Worm (Caenorhabditis elegans) whole organism, young adult: ENCODE data around the gene F55F3.4.

Experiments used
- C06A6.2 ChIP-seq: fragments of 200-800 bp; sonication (Bioruptor generic); conservative IDR thresholded peaks from 2 replicates; pipeline ENCODE4 v1.3.6; 2022; ENCODE audit warnings: missing genetic modification characterization, missing compliant biosample characterization
- C17E4.6 ChIP-seq: fragments of 200-800 bp; sonication (Bioruptor generic); IDR thresholded peaks from 2 replicates; pipeline ENCODE4 v1.3.6; 2022; ENCODE audit warnings: missing genetic modification reagents, missing genetic modification characterization, missing compliant biosample characterization
- F23B12.7 ChIP-seq: sonication (generic microtip); optimal IDR thresholded peaks from 2 replicates; lab custom pipeline; 2017; ENCODE audit warnings: missing genetic modification characterization, mild to moderate bottlenecking, missing compliant biosample characterization, antibody characterized with exemption, moderate library complexity; ENCODE audit not compliant: insufficient read depth
- F33H1.4 ChIP-seq: fragments of 200-800 bp; sonication (Bioruptor generic); IDR thresholded peaks from 2 replicates; pipeline ENCODE4 v1.3.6; 2022; ENCODE audit warnings: missing genetic modification reagents, missing genetic modification characterization, missing compliant biosample characterization
- F39B2.1 ChIP-seq: fragments of 200-800 bp; sonication (Bioruptor generic); IDR thresholded peaks from 2 replicates; pipeline ENCODE4 v1.3.6; 2022; ENCODE audit warnings: missing genetic modification reagents, missing genetic modification characterization, missing compliant biosample characterization
- K11D2.4 ChIP-seq: fragments of 200-800 bp; sonication (Bioruptor generic); IDR thresholded peaks from 2 replicates; pipeline ENCODE4 v1.3.6; 2022; ENCODE audit warnings: missing genetic modification reagents, missing genetic modification characterization, missing compliant biosample characterization
- K12H6.12 ChIP-seq: fragments of 200-800 bp; sonication (Bioruptor generic); optimal IDR thresholded peaks from 2 replicates; lab custom pipeline; 2018; ENCODE audit warnings: mild to moderate bottlenecking, missing genetic modification characterization, missing compliant biosample characterization
- T26A5.8 ChIP-seq: sonication (generic microtip); optimal IDR thresholded peaks from 2 replicates; lab custom pipeline; 2016; ENCODE audit warnings: missing genetic modification characterization, missing compliant biosample characterization
- Y53G8AR.9 ChIP-seq: fragments of 200-800 bp; sonication (Bioruptor generic); conservative IDR thresholded peaks from 2 replicates; pipeline ENCODE4 v1.3.6; 2022; ENCODE audit warnings: missing genetic modification reagents, missing genetic modification characterization, missing compliant biosample characterization
- Y56A3A.18 ChIP-seq: fragments of 200-800 bp; sonication (Bioruptor generic); IDR thresholded peaks from 2 replicates; pipeline ENCODE4 v1.3.6; 2022; ENCODE audit warnings: missing genetic modification reagents, missing genetic modification characterization, missing compliant biosample characterization
- Y67H2A.10 ChIP-seq: fragments of 200-800 bp; sonication (Bioruptor generic); conservative IDR thresholded peaks from 2 replicates; pipeline ENCODE4 v1.3.6; 2022; ENCODE audit warnings: missing genetic modification reagents, missing genetic modification characterization, missing compliant biosample characterization
- ZK185.1 ChIP-seq: sonication (generic microtip); optimal IDR thresholded peaks from 2 replicates; lab custom pipeline; 2016; ENCODE audit warnings: mild to moderate bottlenecking, missing genetic modification characterization, missing compliant biosample characterization; ENCODE audit not compliant: poor library complexity, severe bottlenecking
- aptf-2 ChIP-seq: fragments of 200-800 bp; sonication (Bioruptor generic); conservative IDR thresholded peaks from 2 replicates; pipeline ENCODE4 v1.3.6; 2022; ENCODE audit warnings: missing genetic modification reagents, missing genetic modification characterization, missing compliant biosample characterization
- aptf-3 ChIP-seq: fragments of 200-800 bp; sonication (Bioruptor generic); IDR thresholded peaks from 2 replicates; pipeline ENCODE4 v1.3.6; 2022; ENCODE audit warnings: missing genetic modification characterization, missing compliant biosample characterization
- athp-1 ChIP-seq: sonication (generic microtip); optimal IDR thresholded peaks from 2 replicates; lab custom pipeline; 2017; ENCODE audit warnings: mild to moderate bottlenecking, missing genetic modification characterization, missing compliant biosample characterization
- attf-5 ChIP-seq: fragments of 200-800 bp; sonication (Bioruptor generic); optimal IDR thresholded peaks from 2 replicates; lab custom pipeline; 2018; ENCODE audit warnings: mild to moderate bottlenecking, missing genetic modification characterization, missing compliant biosample characterization
- cebp-1 ChIP-seq, 2 experiments: fragments of 200-800 bp in 1 of 2; sonication (Bioruptor generic) in 1 of 2; sonication (generic microtip) in 1 of 2; IDR thresholded peaks in 1 of 2; optimal IDR thresholded peaks in 1 of 2; 2 replicates each; pipeline versions ENCODE4 v1.3.6 to Lab custom; 2017 to 2022; ENCODE audit warnings: missing compliant biosample characterization in 2 of 2, missing genetic modification characterization in 2 of 2, mild to moderate bottlenecking in 1 of 2, missing genetic modification reagents in 1 of 2, moderate library complexity in 1 of 2
- ceh-58 ChIP-seq: fragments of 200-800 bp; sonication (Bioruptor generic); IDR thresholded peaks from 2 replicates; pipeline ENCODE4 v1.3.6; 2022; ENCODE audit warnings: missing genetic modification characterization, missing compliant biosample characterization
- ceh-91 ChIP-seq: fragments of 200-800 bp; sonication (Bioruptor generic); IDR thresholded peaks from 2 replicates; pipeline ENCODE4 v1.3.6; 2022; ENCODE audit warnings: missing genetic modification reagents, missing genetic modification characterization, missing compliant biosample characterization
- dox-1 ChIP-seq: fragments of 200-800 bp; sonication (Bioruptor generic); IDR thresholded peaks from 2 replicates; pipeline ENCODE4 v1.3.6; 2022; ENCODE audit warnings: missing genetic modification reagents, missing genetic modification characterization, missing compliant biosample characterization
- egrh-3 ChIP-seq: fragments of 200-800 bp; sonication (Bioruptor generic); IDR thresholded peaks from 2 replicates; pipeline ENCODE4 v1.3.6; 2022; ENCODE audit warnings: missing genetic modification reagents, missing genetic modification characterization, missing compliant biosample characterization
- hlh-12 ChIP-seq: sonication (generic microtip); optimal IDR thresholded peaks from 2 replicates; lab custom pipeline; 2016; ENCODE audit warnings: missing genetic modification characterization, missing compliant biosample characterization
- hmg-1.2 ChIP-seq: fragments of 200-800 bp; sonication (Bioruptor generic); IDR thresholded peaks from 2 replicates; pipeline ENCODE4 v1.3.6; 2022; ENCODE audit warnings: missing genetic modification reagents, missing genetic modification characterization, missing compliant biosample characterization
- hsf-1 ChIP-seq: fragments of 200-800 bp; sonication (Bioruptor generic); IDR thresholded peaks from 2 replicates; pipeline ENCODE4 v1.3.6; 2022; ENCODE audit warnings: missing genetic modification reagents, missing genetic modification characterization, missing compliant biosample characterization
- lin-54 ChIP-seq: fragments of 200-800 bp; sonication (Bioruptor generic); optimal IDR thresholded peaks from 2 replicates; lab custom pipeline; 2018; ENCODE audit warnings: mild to moderate bottlenecking, missing genetic modification characterization, missing compliant biosample characterization
- lir-1 ChIP-seq: fragments of 200-800 bp; sonication (Bioruptor generic); conservative IDR thresholded peaks from 2 replicates; pipeline ENCODE4 v1.3.6; 2022; ENCODE audit warnings: missing genetic modification reagents, missing genetic modification characterization, missing compliant biosample characterization
- lsl-1 ChIP-seq: fragments of 200-800 bp; sonication (Bioruptor generic); optimal IDR thresholded peaks from 2 replicates; lab custom pipeline; 2018; ENCODE audit warnings: mild to moderate bottlenecking, missing genetic modification characterization, moderate library complexity, missing compliant biosample characterization
- madf-6 ChIP-seq: fragments of 200-800 bp; sonication (Bioruptor generic); IDR thresholded peaks from 2 replicates; pipeline ENCODE4 v1.3.6; 2022; ENCODE audit warnings: missing genetic modification reagents, missing genetic modification characterization, missing compliant biosample characterization
- madf-8 ChIP-seq: fragments of 200-800 bp; sonication (Bioruptor generic); conservative IDR thresholded peaks from 2 replicates; pipeline ENCODE4 v1.3.6; 2022; ENCODE audit warnings: missing genetic modification reagents, missing genetic modification characterization, missing compliant biosample characterization
- mcd-1 ChIP-seq: fragments of 200-800 bp; sonication (Bioruptor generic); IDR thresholded peaks from 2 replicates; pipeline ENCODE4 v1.3.6; 2022; ENCODE audit warnings: missing genetic modification reagents, missing genetic modification characterization, missing compliant biosample characterization
- nfyb-1 ChIP-seq: fragments of 200-800 bp; sonication (Bioruptor generic); IDR thresholded peaks from 2 replicates; pipeline ENCODE4 v1.3.6; 2022; ENCODE audit warnings: missing genetic modification reagents, missing genetic modification characterization, missing compliant biosample characterization
- nhr-80 ChIP-seq: sonication (generic microtip); optimal IDR thresholded peaks from 2 replicates; lab custom pipeline; 2016; ENCODE audit warnings: missing genetic modification characterization, missing compliant biosample characterization
- sea-2 ChIP-seq: fragments of 200-800 bp; sonication (Bioruptor generic); IDR thresholded peaks from 2 replicates; pipeline ENCODE4 v1.3.6; 2022; ENCODE audit warnings: missing genetic modification characterization, missing compliant biosample characterization
- snpc-1.1 ChIP-seq: sonication (generic microtip); optimal IDR thresholded peaks from 2 replicates; lab custom pipeline; 2017; ENCODE audit warnings: missing genetic modification characterization, mild to moderate bottlenecking, missing compliant biosample characterization, antibody characterized with exemption, moderate library complexity, missing genotype, missing genetic modification reagents; ENCODE audit not compliant: insufficient read depth
- snpc-1.3 ChIP-seq: sonication (generic microtip); optimal IDR thresholded peaks from 2 replicates; lab custom pipeline; 2017; ENCODE audit warnings: missing genetic modification characterization, mild to moderate bottlenecking, missing compliant biosample characterization, antibody characterized with exemption, moderate library complexity, missing genotype, missing genetic modification reagents; ENCODE audit not compliant: insufficient read depth
- snpc-4 ChIP-seq, 5 experiments: fragments of 150-350 bp in 1 of 5; sonication (generic microtip) in 4 of 5; optimal IDR thresholded peaks; 2 replicates each; lab custom pipeline; 2014 to 2018; ENCODE audit warnings: missing genetic modification characterization in 5 of 5, missing biosample characterization in 3 of 5, antibody characterized with exemption in 2 of 5, mild to moderate bottlenecking in 2 of 5, missing compliant biosample characterization in 2 of 5, missing genotype in 2 of 5, moderate library complexity in 2 of 5, missing genetic modification reagents in 1 of 5
- somi-1 ChIP-seq: fragments of 200-800 bp; sonication (Bioruptor generic); optimal IDR thresholded peaks from 2 replicates; lab custom pipeline; 2018; ENCODE audit warnings: mild to moderate bottlenecking, missing genetic modification characterization, missing compliant biosample characterization
- tbp1 ChIP-seq: fragments of 200-800 bp; sonication (Bioruptor generic); optimal IDR thresholded peaks from 2 replicates; lab custom pipeline; 2018; ENCODE audit warnings: mild to moderate bottlenecking, missing genetic modification characterization, missing compliant biosample characterization
- unc-62 ChIP-seq: fragments of 150-350 bp; optimal IDR thresholded peaks from 2 replicates; lab custom pipeline; 2014; ENCODE audit warnings: missing biosample characterization, missing genetic modification reagents, missing genetic modification characterization
- ztf-22 ChIP-seq: fragments of 200-800 bp; sonication (Bioruptor generic); optimal IDR thresholded peaks from 2 replicates; lab custom pipeline; 2018; ENCODE audit warnings: mild to moderate bottlenecking, missing genetic modification characterization, moderate library complexity, missing compliant biosample characterization
- ztf-25 ChIP-seq: fragments of 200-800 bp; sonication (Bioruptor generic); IDR thresholded peaks from 2 replicates; pipeline ENCODE4 v1.3.6; 2022; ENCODE audit warnings: missing genetic modification reagents, missing genetic modification characterization, missing compliant biosample characterization

The F55F3.4 gene

DNA sequence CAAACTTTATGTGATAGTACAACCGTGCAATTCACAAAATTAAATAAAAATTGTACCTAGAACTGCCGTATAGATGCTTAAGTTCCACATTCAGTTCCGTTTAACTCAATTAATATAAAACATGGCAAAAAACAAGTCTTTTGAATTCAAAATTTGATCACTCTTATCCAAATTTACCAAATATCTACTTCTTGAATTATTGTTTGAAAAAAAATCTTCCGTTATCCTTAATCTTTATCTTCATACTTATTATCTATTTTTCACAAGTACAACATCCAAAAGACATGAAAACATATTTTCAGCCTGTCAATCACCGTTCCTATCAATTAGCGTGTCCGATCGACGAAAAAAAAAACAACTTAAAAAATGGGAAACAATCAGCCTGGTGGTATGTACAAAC lies 29.9 kb upstream of the F55F3.4 start, which contains the start of gene aakb-1:
Gene aakb-1 (plus strand): TSS at position 301 of the 400 bp plus-strand sequence.
- no peak for TF ChIP-seq ZK185.1 (tag; lab: Kevin White, UChicago)

DNA sequence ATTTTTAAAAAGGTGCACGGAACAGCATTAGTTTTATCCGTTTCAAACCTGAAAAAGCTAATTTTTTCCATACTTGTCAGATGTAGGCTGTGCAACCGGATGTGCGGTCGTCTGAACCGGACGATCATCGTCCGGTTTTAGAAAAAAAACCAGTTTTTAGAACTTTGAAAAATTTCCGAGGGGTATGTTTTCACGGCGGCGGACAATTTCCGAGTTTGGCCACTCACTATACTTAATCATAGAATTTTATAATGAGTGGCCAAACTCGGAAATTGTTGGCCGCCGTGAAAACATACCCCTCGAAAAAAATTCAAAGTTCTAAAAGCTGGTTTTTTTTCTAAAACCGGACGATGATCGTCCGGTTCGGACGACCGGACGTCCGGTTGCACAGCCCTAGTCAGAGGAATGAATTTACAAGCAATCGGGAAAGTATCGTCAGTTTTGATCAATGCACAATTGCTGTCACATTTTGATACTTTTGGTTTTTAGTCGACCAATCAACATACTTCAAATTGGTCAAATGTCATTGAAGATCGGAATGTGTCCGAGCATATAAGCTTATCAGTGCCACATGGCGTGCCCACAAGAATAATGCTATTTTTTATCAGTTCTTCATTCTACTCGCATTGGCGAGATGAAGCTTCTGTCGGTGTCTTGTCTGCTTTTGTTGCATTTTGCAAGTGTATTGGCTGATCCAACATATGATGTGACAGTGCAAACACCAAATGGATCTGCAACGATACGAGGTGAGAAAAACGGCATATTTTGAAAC lies 25.5 kb upstream of the F55F3.4 start, which contains the start of gene cest-13:
Gene cest-13 (plus strand): TSS at position 562 of the 772 bp plus-strand sequence.
- no peak for TF ChIP-seq snpc-4 (GFP tag; optimal IDR thresholded peaks at IDR 0.05; lab: Kevin White, UChicago)
- peak in 2 of 4 experiments; percentile 80 to 86 for TF ChIP-seq snpc-4 (tag; optimal IDR thresholded peaks at IDR 0.05; lab: Kevin White, UChicago)
- TF ChIP-seq nhr-80 (tag; lab: Kevin White, UChicago) = peak; percentile 71
- TF ChIP-seq dox-1 = peak; percentile 50
- TF ChIP-seq hmg-1.2 (GFP tag; lab: Robert Waterston, UW) = peak; percentile 48
- TF ChIP-seq tbp1 (GFP tag; lab: Kevin White, UChicago) = peak; percentile 3
- TF ChIP-seq ceh-58 (GFP tag; lab: Robert Waterston, UW) = no peak

DNA sequence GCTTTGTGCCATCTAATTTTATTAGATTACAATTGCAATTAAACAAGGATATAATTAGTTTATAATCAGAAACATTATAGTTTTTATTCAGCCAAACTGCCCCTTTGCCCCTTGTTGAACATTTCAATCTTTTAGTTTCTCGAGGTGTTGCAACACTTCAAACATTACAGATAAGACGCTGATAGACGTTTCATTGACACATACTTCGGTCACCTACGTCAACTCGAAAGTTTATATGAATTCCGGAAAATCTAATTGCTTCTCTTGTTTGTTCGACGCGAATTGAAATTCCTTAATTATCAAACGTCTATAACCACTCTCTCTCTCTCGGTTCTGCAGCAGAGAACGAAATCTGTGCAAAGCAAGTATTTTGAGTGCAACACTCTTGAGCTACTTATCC lies 18.1 kb upstream of the F55F3.4 start:
- TF ChIP-seq lsl-1 (GFP tag; lab: Kevin White, UChicago) (no peak), hsf-1 (GFP tag; lab: Robert Waterston, UW) (no peak), Y67H2A.10 (GFP tag; lab: Robert Waterston, UW) (no peak), egrh-3 (GFP tag; lab: Robert Waterston, UW) (no peak), mcd-1 (no peak), F39B2.1 (no peak), unc-62 (GFP tag; lab: Kevin White, UChicago) (peak; percentile 95), T26A5.8 (tag; lab: Kevin White, UChicago) (no peak), ztf-22 (peak; percentile 9), nhr-80 (tag; lab: Kevin White, UChicago) (peak; percentile 62), snpc-1.1 (tag; lab: Kevin White, UChicago) (no peak), ztf-25 (GFP tag; lab: Robert Waterston, UW) (no peak), dox-1 (no peak), nfyb-1 (GFP tag; lab: Robert Waterston, UW) (no peak), snpc-4 (GFP tag; optimal IDR thresholded peaks at IDR 0.05; lab: Kevin White, UChicago) (no peak), snpc-4 (tag; optimal IDR thresholded peaks at IDR 0.05; lab: Kevin White, UChicago) (no peak), aptf-2 (GFP tag; lab: Robert Waterston, UW) (no peak), C17E4.6 (no peak), cebp-1 (GFP tag; IDR thresholded peaks at IDR 0.05; lab: Robert Waterston, UW) (no peak), cebp-1 (tag; optimal IDR thresholded peaks at IDR 0.05; lab: Kevin White, UChicago) (no peak), attf-5 (GFP tag; lab: Kevin White, UChicago) (no peak), lin-54 (GFP tag; lab: Kevin White, UChicago) (no peak)

DNA sequence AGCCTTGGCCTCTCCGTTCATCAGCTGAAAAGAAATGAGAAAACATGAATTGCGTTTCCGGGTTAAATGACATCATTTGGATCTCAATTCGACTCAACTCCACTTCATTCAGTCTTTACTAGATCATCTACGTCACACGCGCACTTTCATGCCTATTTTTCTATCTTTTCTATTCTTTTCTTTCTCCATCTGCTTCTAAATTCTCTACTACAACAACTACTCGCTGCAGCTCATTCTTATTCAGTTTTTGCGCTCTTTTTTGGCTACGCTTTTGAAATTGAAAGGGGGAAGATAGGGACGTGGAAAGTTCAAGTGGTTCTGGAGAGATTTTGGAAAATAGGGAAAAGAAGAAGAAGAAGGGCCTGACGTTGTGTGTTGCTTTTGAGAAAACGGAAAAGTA lies 16.8 kb upstream of the F55F3.4 start:
- TF ChIP-seq madf-6 (GFP tag; lab: Robert Waterston, UW) (no peak), somi-1 (GFP tag; lab: Kevin White, UChicago) (peak; percentile 21), nhr-80 (tag; lab: Kevin White, UChicago) (no peak), lir-1 (GFP tag; lab: Robert Waterston, UW) (no peak), F33H1.4 (GFP tag; lab: Robert Waterston, UW) (no peak), ceh-91 (GFP tag; lab: Robert Waterston, UW) (no peak), C06A6.2 (GFP tag; lab: Robert Waterston, UW) (no peak), sea-2 (no peak), Y53G8AR.9 (GFP tag; lab: Robert Waterston, UW) (no peak), aptf-3 (no peak), athp-1 (tag; lab: Kevin White, UChicago) (no peak), K12H6.12 (tag; lab: Kevin White, UChicago) (peak; percentile 63), K11D2.4 (GFP tag; lab: Robert Waterston, UW) (no peak), F23B12.7 (tag; lab: Kevin White, UChicago) (no peak), snpc-1.3 (tag; lab: Kevin White, UChicago) (no peak), Y56A3A.18 (GFP tag; lab: Robert Waterston, UW) (no peak), madf-8 (GFP tag; lab: Robert Waterston, UW) (no peak), hlh-12 (tag; lab: Kevin White, UChicago) (no peak)
